Worm (Caenorhabditis elegans) whole organism, midembryonic: ENCODE measurements around the gene hacd-1.

Experiments used
- T22C8.4 ChIP-seq: fragments of 200-800 bp; sonication (Bioruptor generic); IDR thresholded peaks from 2 replicates; pipeline ENCODE4 v1.3.6; 2022; ENCODE audit warnings: missing genetic modification characterization, missing compliant biosample characterization
- cog-1 ChIP-seq: sonication (generic microtip); optimal IDR thresholded peaks from 2 replicates; lab custom pipeline; 2016; ENCODE audit warnings: missing genetic modification characterization, missing compliant biosample characterization
- flt-1 ChIP-seq: fragments of 200-800 bp; sonication (Bioruptor generic); IDR thresholded peaks from 2 replicates; pipeline ENCODE4 v1.3.6; 2022; ENCODE audit warnings: missing genetic modification characterization, missing compliant biosample characterization
- klf-2 ChIP-seq: fragments of 200-800 bp; sonication (Bioruptor generic); conservative IDR thresholded peaks from 2 replicates; pipeline ENCODE4 v1.3.6; 2022; ENCODE audit warnings: missing genetic modification reagents, missing genetic modification characterization, missing compliant biosample characterization
- med-1 ChIP-seq: sonication (generic microtip); optimal IDR thresholded peaks from 2 replicates; lab custom pipeline; 2017; ENCODE audit warnings: missing genetic modification characterization, mild to moderate bottlenecking, missing compliant biosample characterization, antibody characterized with exemption, missing genetic modification reagents; ENCODE audit not compliant: insufficient read depth
- ref-1 ChIP-seq: fragments of 200-800 bp; sonication (Bioruptor generic); conservative IDR thresholded peaks from 2 replicates; pipeline ENCODE4 v1.3.6; 2022; ENCODE audit warnings: missing genetic modification reagents, missing genetic modification characterization, missing compliant biosample characterization
- tab-1 ChIP-seq: fragments of 200-800 bp; sonication (Bioruptor generic); IDR thresholded peaks from 2 replicates; pipeline ENCODE4 v1.3.6; 2022; ENCODE audit warnings: missing genetic modification characterization, missing compliant biosample characterization
- ztf-23 ChIP-seq: fragments of 200-800 bp; sonication (Bioruptor generic); IDR thresholded peaks from 2 replicates; pipeline ENCODE4 v1.3.6; 2022; ENCODE audit warnings: missing genetic modification reagents, missing genetic modification characterization, missing compliant biosample characterization
- ztf-29 ChIP-seq: fragments of 200-800 bp; sonication (Bioruptor generic); IDR thresholded peaks from 2 replicates; pipeline ENCODE4 v1.3.6; 2022; ENCODE audit warnings: missing genetic modification reagents, missing genetic modification characterization, missing compliant biosample characterization

DNA sequence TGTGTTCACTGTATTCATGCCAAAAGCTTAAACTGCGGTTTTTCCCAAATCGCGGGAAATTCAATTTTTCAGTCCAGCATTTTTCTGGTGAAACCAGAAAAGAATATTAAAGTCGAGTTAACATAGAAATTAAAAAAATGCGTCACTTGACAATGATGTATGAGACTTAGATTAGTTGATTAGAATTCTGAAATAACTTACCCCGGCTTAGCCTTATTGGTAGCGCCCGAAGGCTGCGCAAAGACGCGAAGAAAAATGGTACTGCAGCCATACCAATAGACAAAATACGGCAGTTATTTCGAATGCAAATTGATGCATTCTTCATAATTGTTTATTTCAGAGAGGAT lies 26.8 kb upstream of the hacd-1 start:
- TF ChIP-seq cog-1 (no peak), flt-1 (GFP tag; lab: Robert Waterston, UW) (no peak), klf-2 (no peak), ref-1 (GFP tag; lab: Robert Waterston, UW) (no peak), med-1 (GFP tag; lab: Kevin White, UChicago) (no peak), tab-1 (GFP tag; lab: Robert Waterston, UW) (no peak), ztf-29 (no peak), ztf-23 (no peak), T22C8.4 (GFP tag; lab: Robert Waterston, UW) (no peak)
